Fruit fly (Drosophila melanogaster) whole organism, embryonic: ENCODE results near the gene glu.

Experiments
- ATbp ChIP-seq: fragments of 200-800 bp; sonication (Bioruptor generic); optimal IDR thresholded peaks from 2 replicates; lab custom pipeline; 2017; ENCODE audit warnings: missing biosample characterization, mild to moderate bottlenecking, missing genetic modification characterization, missing genetic modification reagents
- Aef1 ChIP-seq: fragments of 200-800 bp; sonication (Bioruptor generic); IDR thresholded peaks from 3 replicates; pipeline ENCODE4 v1.3.6; 2022; ENCODE audit warnings: missing biosample characterization, missing genetic modification characterization
- Atf-2 ChIP-seq: fragments of 200-800 bp; sonication (Bioruptor generic); optimal IDR thresholded peaks from 2 replicates; lab custom pipeline; 2016; ENCODE audit warnings: missing biosample characterization, missing genetic modification characterization
- CG11085 ChIP-seq: fragments of 200-800 bp; sonication (Bioruptor generic); IDR thresholded peaks from 2 replicates; pipeline ENCODE4 v1.3.6; 2022; ENCODE audit warnings: missing biosample characterization, missing genetic modification characterization
- CG11247 ChIP-seq: fragments of 200-800 bp; sonication (Bioruptor generic); IDR thresholded peaks from 2 replicates; pipeline ENCODE4 v1.3.6; 2022; ENCODE audit warnings: missing biosample characterization, missing genetic modification characterization
- CG12155 ChIP-seq: fragments of 200-800 bp; sonication (Bioruptor generic); optimal IDR thresholded peaks from 3 replicates; lab custom pipeline; 2016; ENCODE audit warnings: missing biosample characterization, missing genetic modification characterization
- CG15011 ChIP-seq: fragments of 200-800 bp; sonication (Bioruptor generic); optimal IDR thresholded peaks from 3 replicates; lab custom pipeline; 2018; ENCODE audit warnings: missing biosample characterization, mild to moderate bottlenecking, missing genetic modification characterization
- CG16863 ChIP-seq: fragments of 200-800 bp; sonication (Bioruptor generic); optimal IDR thresholded peaks from 3 replicates; lab custom pipeline; 2016; ENCODE audit warnings: missing biosample characterization, missing genetic modification characterization
- CG17829 ChIP-seq: fragments of 200-800 bp; optimal IDR thresholded peaks from 2 replicates; lab custom pipeline; 2019; ENCODE audit warnings: missing biosample characterization, mild to moderate bottlenecking, missing genetic modification characterization, moderate library complexity
- CG18262 ChIP-seq: fragments of 200-800 bp; optimal IDR thresholded peaks from 3 replicates; lab custom pipeline; 2019; ENCODE audit warnings: missing biosample characterization, mild to moderate bottlenecking, missing genetic modification characterization, moderate library complexity
- CG2199 ChIP-seq: fragments of 200-800 bp; sonication (Bioruptor generic); IDR thresholded peaks from 3 replicates; pipeline ENCODE4 v1.3.6; 2022; ENCODE audit warnings: missing biosample characterization, missing genetic modification characterization
- CG3995 ChIP-seq: fragments of 200-800 bp; sonication (Bioruptor generic); optimal IDR thresholded peaks from 3 replicates; lab custom pipeline; 2016; ENCODE audit warnings: missing biosample characterization, missing genetic modification characterization
- CG4424 ChIP-seq: fragments of 200-800 bp; sonication (Bioruptor generic); optimal IDR thresholded peaks from 3 replicates; lab custom pipeline; 2016; ENCODE audit warnings: missing biosample characterization, missing genetic modification characterization
- CG6683 ChIP-seq: fragments of 200-800 bp; sonication (Bioruptor generic); optimal IDR thresholded peaks from 2 replicates; lab custom pipeline; 2017; ENCODE audit warnings: missing biosample characterization, mild to moderate bottlenecking, missing genetic modification characterization, missing genetic modification reagents
- CG6813 ChIP-seq: fragments of 200-800 bp; sonication (Bioruptor generic); optimal IDR thresholded peaks from 2 replicates; lab custom pipeline; 2017; ENCODE audit warnings: missing biosample characterization, missing genetic modification characterization, mild to moderate bottlenecking, moderate library complexity, missing genetic modification reagents
- CG7839 ChIP-seq: fragments of 200-800 bp; sonication (Bioruptor generic); optimal IDR thresholded peaks from 3 replicates; lab custom pipeline; 2018; ENCODE audit warnings: missing biosample characterization, mild to moderate bottlenecking, missing genetic modification characterization, moderate library complexity
- CG8944 ChIP-seq: fragments of 200-800 bp; sonication (Bioruptor generic); optimal IDR thresholded peaks from 3 replicates; lab custom pipeline; 2016; ENCODE audit warnings: missing biosample characterization, missing genetic modification characterization
- Dll ChIP-seq: fragments of 200-800 bp; sonication (Bioruptor generic); IDR thresholded peaks from 4 replicates; pipeline ENCODE4 v1.3.6; 2022; ENCODE audit warnings: missing biosample characterization, missing genetic modification characterization; ENCODE audit not compliant: partially characterized antibody
- ERR ChIP-seq: fragments of 200-800 bp; sonication (Bioruptor generic); optimal IDR thresholded peaks from 2 replicates; lab custom pipeline; 2016; ENCODE audit warnings: missing biosample characterization, missing genetic modification characterization
- Fer1 ChIP-seq: fragments of 200-800 bp; sonication (Bioruptor generic); optimal IDR thresholded peaks from 2 replicates; lab custom pipeline; 2017; ENCODE audit warnings: missing biosample characterization, mild to moderate bottlenecking, missing genetic modification characterization
- Fer3 ChIP-seq: fragments of 200-800 bp; sonication (Bioruptor generic); optimal IDR thresholded peaks from 2 replicates; lab custom pipeline; 2018; ENCODE audit warnings: missing biosample characterization, mild to moderate bottlenecking, missing genetic modification characterization, moderate library complexity
- Gug ChIP-seq: fragments of 200-800 bp; sonication (Bioruptor generic); IDR thresholded peaks from 4 replicates; pipeline ENCODE4 v1.3.6; 2022; ENCODE audit warnings: missing biosample characterization, missing genetic modification characterization
- HLH54F ChIP-seq: fragments of 200-800 bp; sonication (Bioruptor generic); optimal IDR thresholded peaks from 3 replicates; lab custom pipeline; 2016; ENCODE audit warnings: missing biosample characterization, missing genetic modification characterization
- Hey ChIP-seq: fragments of 200-800 bp; sonication (Bioruptor generic); optimal IDR thresholded peaks from 3 replicates; lab custom pipeline; 2018; ENCODE audit warnings: missing biosample characterization, mild to moderate bottlenecking, missing genetic modification characterization
- Optix ChIP-seq: fragments of 200-800 bp; sonication (Bioruptor generic); IDR thresholded peaks from 3 replicates; pipeline ENCODE4 v1.3.6; 2022; ENCODE audit warnings: missing biosample characterization, missing genetic modification characterization
- PHDP ChIP-seq: fragments of 200-800 bp; sonication (Bioruptor generic); optimal IDR thresholded peaks from 3 replicates; lab custom pipeline; 2018; ENCODE audit warnings: missing biosample characterization, mild to moderate bottlenecking, missing genetic modification characterization, moderate library complexity
- Poxn ChIP-seq: fragments of 200-800 bp; sonication (Bioruptor generic); IDR thresholded peaks from 2 replicates; pipeline ENCODE4 v1.3.6; 2022; ENCODE audit warnings: missing biosample characterization, missing genetic modification characterization
- Side ChIP-seq: fragments of 200-800 bp; sonication (Bioruptor generic); optimal IDR thresholded peaks from 2 replicates; lab custom pipeline; 2016; ENCODE audit warnings: missing biosample characterization, missing genetic modification characterization
- Xbp1 ChIP-seq: fragments of 200-800 bp; sonication (Bioruptor generic); optimal IDR thresholded peaks from 3 replicates; lab custom pipeline; 2016; ENCODE audit warnings: missing biosample characterization, mild to moderate bottlenecking, missing genetic modification characterization
- al ChIP-seq: fragments of 200-800 bp; sonication (Bioruptor generic); IDR thresholded peaks from 2 replicates; pipeline ENCODE4 v1.3.6; 2022; ENCODE audit warnings: missing biosample characterization, missing genetic modification characterization
- az2 ChIP-seq: fragments of 200-800 bp; sonication (Bioruptor generic); optimal IDR thresholded peaks from 3 replicates; lab custom pipeline; 2016; ENCODE audit warnings: missing biosample characterization, missing genetic modification characterization
- br ChIP-seq: fragments of >200 bp; optimal IDR thresholded peaks from 2 replicates; lab custom pipeline; 2017
- da ChIP-seq: fragments of 200-800 bp; sonication (Bioruptor generic); optimal IDR thresholded peaks from 2 replicates; lab custom pipeline; 2016; ENCODE audit warnings: missing biosample characterization, missing genetic modification characterization
- dysf ChIP-seq: fragments of 200-800 bp; sonication (Bioruptor generic); IDR thresholded peaks from 3 replicates; pipeline ENCODE4 v1.3.6; 2022; ENCODE audit warnings: missing biosample characterization, missing genetic modification characterization
- eyg ChIP-seq: fragments of 200-800 bp; sonication (Bioruptor generic); optimal IDR thresholded peaks from 3 replicates; lab custom pipeline; 2016; ENCODE audit warnings: missing biosample characterization, missing genetic modification characterization
- fd3F ChIP-seq: fragments of 200-800 bp; sonication (Bioruptor generic); optimal IDR thresholded peaks from 2 replicates; lab custom pipeline; 2018; ENCODE audit warnings: missing biosample characterization, mild to moderate bottlenecking, missing genetic modification characterization, moderate library complexity
- fd64A ChIP-seq: fragments of 200-800 bp; sonication (Bioruptor generic); optimal IDR thresholded peaks from 3 replicates; lab custom pipeline; 2018; ENCODE audit warnings: missing biosample characterization, mild to moderate bottlenecking, missing genetic modification characterization
- gcm ChIP-seq: fragments of 200-800 bp; sonication (Bioruptor generic); optimal IDR thresholded peaks from 2 replicates; lab custom pipeline; 2019; ENCODE audit warnings: missing biosample characterization, mild to moderate bottlenecking, missing genetic modification characterization, moderate library complexity
- lov ChIP-seq, 2 experiments: fragments of 200-800 bp in 1 of 2; fragments of >200 bp in 1 of 2; sonication (Bioruptor generic) in 1 of 2; IDR thresholded peaks in 1 of 2; optimal IDR thresholded peaks in 1 of 2; 2 replicates in 1 of 2; 3 replicates in 1 of 2; pipeline versions ENCODE4 v1.3.6 to Lab custom; 2017 to 2022; ENCODE audit warnings: missing biosample characterization in 1 of 2, missing genetic modification characterization in 1 of 2
- luna ChIP-seq: fragments of 200-800 bp; sonication (Bioruptor generic); optimal IDR thresholded peaks from 2 replicates; lab custom pipeline; 2016; ENCODE audit warnings: missing biosample characterization, missing genetic modification characterization
- mirr ChIP-seq: fragments of 200-800 bp; sonication (Bioruptor generic); optimal IDR thresholded peaks from 3 replicates; lab custom pipeline; 2018; ENCODE audit warnings: missing biosample characterization, mild to moderate bottlenecking, missing genetic modification characterization
- mld ChIP-seq: fragments of 200-800 bp; sonication (Bioruptor generic); IDR thresholded peaks from 3 replicates; pipeline ENCODE4 v1.3.6; 2022; ENCODE audit warnings: missing biosample characterization, missing genetic modification characterization; ENCODE audit not compliant: partially characterized antibody
- org-1 ChIP-seq: fragments of 200-800 bp; sonication (Bioruptor generic); optimal IDR thresholded peaks from 2 replicates; lab custom pipeline; 2017; ENCODE audit warnings: missing biosample characterization, missing genetic modification characterization
- pho ChIP-seq: fragments of 200-800 bp; sonication (Bioruptor generic); optimal IDR thresholded peaks from 2 replicates; lab custom pipeline; 2016; ENCODE audit warnings: missing biosample characterization, missing genetic modification characterization
- run ChIP-seq: fragments of 200-800 bp; sonication (Bioruptor generic); optimal IDR thresholded peaks from 3 replicates; lab custom pipeline; 2018; ENCODE audit warnings: missing biosample characterization, mild to moderate bottlenecking, missing genetic modification characterization
- scrt ChIP-seq: fragments of 200-800 bp; sonication (Bioruptor generic); optimal IDR thresholded peaks from 2 replicates; lab custom pipeline; 2018; ENCODE audit warnings: missing biosample characterization, mild to moderate bottlenecking, missing genetic modification characterization, moderate library complexity
- stc ChIP-seq: fragments of 200-800 bp; sonication (Bioruptor generic); IDR thresholded peaks from 2 replicates; pipeline ENCODE4 v1.3.6; 2022; ENCODE audit warnings: missing biosample characterization, missing genetic modification characterization
- sug ChIP-seq: fragments of 200-800 bp; optimal IDR thresholded peaks from 2 replicates; lab custom pipeline; 2019; ENCODE audit warnings: missing biosample characterization, mild to moderate bottlenecking, missing genetic modification characterization, moderate library complexity
- zfh1 ChIP-seq: fragments of 200-800 bp; sonication (Bioruptor generic); IDR thresholded peaks from 3 replicates; pipeline ENCODE4 v1.3.6; 2022; ENCODE audit warnings: missing biosample characterization, missing genetic modification characterization

glu gene

dm6 chr2L:16715841-16716701 is 22.1 kb downstream of the glu start, which contains the start of the genes Cyt-c-d and CG31808 (continued):
- TF ChIP-seq CG11085 (GFP tag; lab: Robert Waterston, UW): peak; percentile 85
- peak; percentile 96 for TF ChIP-seq scrt
- peak; percentile 97 for TF ChIP-seq Fer1
- peak; percentile 98 for TF ChIP-seq CG18262 (tag; lab: Kevin White, UChicago)
- TF ChIP-seq luna: peak; percentile 65
- peak; percentile 96 for TF ChIP-seq run
- TF ChIP-seq da (GFP tag; lab: Kevin White, UChicago): peak; percentile 87
- peak; percentile 46 for TF ChIP-seq CG3995 (GFP tag; lab: Kevin White, UChicago)
- peak; percentile 98 for TF ChIP-seq ATbp (GFP tag; lab: Kevin White, UChicago)
- TF ChIP-seq Optix (GFP tag; lab: Robert Waterston, UW): peak; percentile 98
- TF ChIP-seq CG8944 (GFP tag; lab: Kevin White, UChicago): peak; percentile 90
- TF ChIP-seq CG4424: peak; percentile 96
- TF ChIP-seq dysf (GFP tag; lab: Robert Waterston, UW): peak; percentile 98
- TF ChIP-seq Hey (tag; lab: Kevin White, UChicago): peak; percentile 72
- peak; percentile 94 for TF ChIP-seq fd3F (GFP tag; lab: Kevin White, UChicago)
- TF ChIP-seq PHDP (tag; lab: Kevin White, UChicago): peak; percentile 98
- peak; percentile 85 for TF ChIP-seq al
- TF ChIP-seq Dll (GFP tag; lab: Robert Waterston, UW): peak; percentile 35; the same call in 1 of the 4 replicates
- peak; percentile 82 for TF ChIP-seq sug (tag; lab: Kevin White, UChicago)
- TF ChIP-seq CG16863: peak; percentile 94
- peak; percentile 95 for TF ChIP-seq CG6683 (GFP tag; lab: Kevin White, UChicago)
- TF ChIP-seq gcm (GFP tag; lab: Kevin White, UChicago): peak; percentile 98
- TF ChIP-seq CG15011 (GFP tag; lab: Kevin White, UChicago): peak; percentile 92
- peak; percentile 98 for TF ChIP-seq CG17829 (tag; lab: Kevin White, UChicago)
- TF ChIP-seq br (lab: Kevin White, UChicago): no peak
- TF ChIP-seq Fer3: peak; percentile 95
- no peak for TF ChIP-seq mld (GFP tag; lab: Robert Waterston, UW)
- TF ChIP-seq Atf-2 (GFP tag; lab: Kevin White, UChicago): peak; percentile 90
- TF ChIP-seq CG11247 (GFP tag; lab: Robert Waterston, UW): peak; percentile 94
- TF ChIP-seq CG2199 (GFP tag; lab: Robert Waterston, UW): peak; percentile 97
- TF ChIP-seq stc: peak; percentile 98
- peak; percentile 78 for TF ChIP-seq ERR
- no peak for TF ChIP-seq lov (optimal IDR thresholded peaks at IDR 0.05; lab: Kevin White, UChicago)
- peak; percentile 96 for TF ChIP-seq lov (GFP tag; IDR thresholded peaks at IDR 0.05; lab: Robert Waterston, UW)
- peak; percentile 89 for TF ChIP-seq pho (GFP tag; lab: Kevin White, UChicago)
- peak; percentile 83 for TF ChIP-seq eyg (GFP tag; lab: Kevin White, UChicago)
- TF ChIP-seq CG12155 (GFP tag; lab: Kevin White, UChicago): peak; percentile 93
- TF ChIP-seq HLH54F (GFP tag; lab: Kevin White, UChicago): peak; percentile 85
- peak; percentile 94 for TF ChIP-seq fd64A (GFP tag; lab: Kevin White, UChicago)
- peak; percentile 97 for TF ChIP-seq CG7839 (tag; lab: Kevin White, UChicago)
- peak; percentile 74 for TF ChIP-seq Poxn (GFP tag; lab: Robert Waterston, UW)
- peak; percentile 97 for TF ChIP-seq zfh1
- TF ChIP-seq Gug: peak; percentile 92
- TF ChIP-seq az2 (GFP tag; lab: Kevin White, UChicago): peak; percentile 98
- TF ChIP-seq mirr (GFP tag; lab: Kevin White, UChicago): peak; percentile 69
- TF ChIP-seq org-1 (GFP tag; lab: Kevin White, UChicago): peak; percentile 97
- peak; percentile 88 for TF ChIP-seq Side
- TF ChIP-seq Xbp1 (GFP tag; lab: Kevin White, UChicago): peak; percentile 97
- TF ChIP-seq CG6813 (GFP tag; lab: Kevin White, UChicago): peak; percentile 96
- peak; percentile 98 for TF ChIP-seq Aef1
